Worm (Caenorhabditis elegans) whole organism, L3 larva: Measurements from ENCODE around the gene tra-1.
"Not testable (repeated sequence)": the region's sequence is repeated elsewhere in the genome, so short reads cannot be mapped to it uniquely, and the experiment has no call there.

Experiments used
- ZK546.5 ChIP-seq: sonication (generic microtip); optimal IDR thresholded peaks from 2 replicates; lab custom pipeline; 2017; ENCODE audit warnings: missing biosample characterization, missing genetic modification characterization
- aly-2 ChIP-seq: fragments of 150-350 bp; optimal IDR thresholded peaks from 2 replicates; lab custom pipeline; 2014; ENCODE audit warnings: missing biosample characterization, missing genetic modification characterization
- ama-1 ChIP-seq: fragments of 150-350 bp; optimal IDR thresholded peaks from 2 replicates; lab custom pipeline; 2018
- ceh-28 ChIP-seq: fragments of 150-350 bp; optimal IDR thresholded peaks from 2 replicates; lab custom pipeline; 2014; ENCODE audit warnings: missing biosample characterization, missing genetic modification reagents, missing genetic modification characterization
- ceh-82 ChIP-seq: fragments of 150-350 bp; optimal IDR thresholded peaks from 2 replicates; lab custom pipeline; 2014; ENCODE audit warnings: missing biosample characterization, missing genetic modification characterization
- ceh-9 ChIP-seq: sonication (generic microtip); optimal IDR thresholded peaks from 2 replicates; lab custom pipeline; 2018; ENCODE audit warnings: missing biosample characterization, missing genetic modification characterization
- daf-12 ChIP-seq: fragments of 150-350 bp; optimal IDR thresholded peaks from 2 replicates; lab custom pipeline; 2014; ENCODE audit warnings: missing biosample characterization, missing genetic modification reagents, missing genetic modification characterization
- egl-27 ChIP-seq: sonication (generic microtip); optimal IDR thresholded peaks from 4 replicates; lab custom pipeline; 2017; ENCODE audit warnings: missing biosample characterization, missing genetic modification reagents, missing genetic modification characterization
- egl-5 ChIP-seq: fragments of 150-350 bp; optimal IDR thresholded peaks from 2 replicates; lab custom pipeline; 2017; ENCODE audit warnings: missing biosample characterization, missing genetic modification reagents, missing genetic modification characterization, inconsistent platforms
- fkh-10 ChIP-seq: sonication (generic microtip); optimal IDR thresholded peaks from 2 replicates; lab custom pipeline; 2017; ENCODE audit warnings: missing biosample characterization, missing genetic modification reagents, missing genetic modification characterization
- hmg-11 ChIP-seq: sonication (generic microtip); optimal IDR thresholded peaks from 2 replicates; lab custom pipeline; 2016; ENCODE audit warnings: missing genetic modification characterization, missing compliant biosample characterization
- lin-15B ChIP-seq: fragments of 150-350 bp; optimal IDR thresholded peaks from 2 replicates; lab custom pipeline; 2014; ENCODE audit warnings: missing biosample characterization, missing genetic modification characterization
- lin-39 ChIP-seq: fragments of 150-350 bp; optimal IDR thresholded peaks from 2 replicates; lab custom pipeline; 2018; ENCODE audit warnings: missing biosample characterization, missing genetic modification reagents, missing genetic modification characterization
- mdl-1 ChIP-seq: fragments of 150-350 bp; optimal IDR thresholded peaks from 2 replicates; lab custom pipeline; 2014; ENCODE audit warnings: missing biosample characterization, missing genetic modification characterization
- mml-1 ChIP-seq: fragments of 150-350 bp; sonication (generic microtip); optimal IDR thresholded peaks from 3 replicates; lab custom pipeline; 2014; ENCODE audit warnings: missing biosample characterization, missing genetic modification characterization
- nfya-1 ChIP-seq: sonication (generic microtip); optimal IDR thresholded peaks from 2 replicates; lab custom pipeline; 2017; ENCODE audit warnings: missing genetic modification characterization, mild to moderate bottlenecking, missing compliant biosample characterization, antibody characterized with exemption, moderate library complexity; ENCODE audit not compliant: insufficient read depth
- nhr-23 ChIP-seq: fragments of 150-350 bp; optimal IDR thresholded peaks from 2 replicates; lab custom pipeline; 2014; ENCODE audit warnings: missing biosample characterization, missing genetic modification reagents, missing genetic modification characterization
- nhr-67 ChIP-seq: fragments of 150-350 bp; optimal IDR thresholded peaks from 2 replicates; lab custom pipeline; 2014; ENCODE audit warnings: missing biosample characterization, missing genetic modification characterization
- nhr-76 ChIP-seq: fragments of 150-350 bp; sonication (generic microtip); optimal IDR thresholded peaks from 5 replicates; lab custom pipeline; 2014; ENCODE audit warnings: missing biosample characterization, missing genetic modification characterization
- nhr-77 ChIP-seq: fragments of 150-350 bp; optimal IDR thresholded peaks from 2 replicates; lab custom pipeline; 2014; ENCODE audit warnings: missing biosample characterization, missing genetic modification characterization
- pha-4 ChIP-seq: fragments of 150-350 bp; optimal IDR thresholded peaks from 2 replicates; lab custom pipeline; 2014; ENCODE audit warnings: missing biosample characterization, missing genetic modification reagents, missing genetic modification characterization
- sea-2 ChIP-seq: fragments of 150-350 bp; sonication (generic microtip); optimal IDR thresholded peaks from 4 replicates; lab custom pipeline; 2014; ENCODE audit warnings: missing biosample characterization, missing genetic modification reagents, missing genetic modification characterization
- skn-1 ChIP-seq: fragments of 150-350 bp; optimal IDR thresholded peaks from 2 replicates; lab custom pipeline; 2014; ENCODE audit warnings: missing biosample characterization, missing genetic modification characterization
- snpc-4 ChIP-seq: fragments of 150-350 bp; optimal IDR thresholded peaks from 2 replicates; lab custom pipeline; 2014; ENCODE audit warnings: missing biosample characterization, missing genetic modification characterization
- tbx-2 ChIP-seq: sonication (generic microtip); optimal IDR thresholded peaks from 2 replicates; lab custom pipeline; 2016; ENCODE audit warnings: mild to moderate bottlenecking, missing genetic modification characterization, missing compliant biosample characterization
- unc-39 ChIP-seq: sonication (generic microtip); optimal IDR thresholded peaks from 4 replicates; lab custom pipeline; 2017; ENCODE audit warnings: missing biosample characterization, missing genetic modification characterization
- zag-1 ChIP-seq: fragments of 150-350 bp; optimal IDR thresholded peaks from 2 replicates; lab custom pipeline; 2014; ENCODE audit warnings: missing biosample characterization, missing genetic modification characterization
- ztf-4 ChIP-seq: fragments of 150-350 bp; optimal IDR thresholded peaks from 2 replicates; lab custom pipeline; 2014; ENCODE audit warnings: missing biosample characterization, missing genetic modification characterization

Gene tra-1

DNA sequence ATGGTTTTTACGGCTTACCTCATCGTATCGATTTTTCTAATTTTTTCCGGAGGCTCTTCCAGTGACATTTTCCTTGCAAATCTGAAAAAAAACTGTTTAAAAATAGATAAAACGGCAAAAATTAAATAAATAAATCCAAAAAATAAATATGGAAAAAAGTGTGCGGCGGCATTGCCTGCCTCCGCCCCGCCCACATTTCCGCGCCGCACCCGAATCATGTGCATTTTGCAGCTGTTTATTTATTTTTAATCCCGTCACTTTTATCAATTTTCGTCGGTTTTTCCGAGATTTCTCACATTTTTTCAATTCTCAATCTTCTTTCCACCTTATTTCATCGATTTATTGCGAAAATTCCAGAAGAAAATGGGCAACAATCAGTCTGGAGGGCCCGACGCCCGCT, 41.8 kb upstream of the tra-1 start, which contains the start of the genes Y47D3A.14 and aakb-2:
Gene Y47D3A.14, minus strand, starts transcription at position 81 of the 400 bp plus-strand sequence.
Gene aakb-2, plus strand, starts transcription at position 356 of the 400 bp plus-strand sequence.
- TF ChIP-seq aly-2, result no peak
- peak; percentile 19 for TF ChIP-seq lin-39 (tag; lab: Kevin White, UChicago)
- peak; percentile 87 for TF ChIP-seq pha-4 (tag; lab: Kevin White, UChicago)
- TF ChIP-seq daf-12, result no peak
- peak; percentile 4 for TF ChIP-seq skn-1 (tag; lab: Kevin White, UChicago)
- TF ChIP-seq egl-5 (tag; lab: Kevin White, UChicago), result no peak
- no peak for TF ChIP-seq unc-39 (tag; lab: Kevin White, UChicago)
- peak; percentile 86 for TF ChIP-seq hmg-11
- no peak for TF ChIP-seq nhr-76 (tag; lab: Kevin White, UChicago)
- TF ChIP-seq ama-1, result peak; percentile 43
- no peak for TF ChIP-seq egl-27
- TF ChIP-seq ztf-4 (tag; lab: Kevin White, UChicago), result no peak
- peak; percentile 60 for TF ChIP-seq snpc-4 (tag; lab: Kevin White, UChicago)
- peak; percentile 78 for TF ChIP-seq nfya-1 (tag; lab: Kevin White, UChicago)
- TF ChIP-seq ZK546.5, result no peak
- peak; percentile 16 for TF ChIP-seq nhr-23 (tag; lab: Kevin White, UChicago)
- peak; percentile 18 for TF ChIP-seq lin-15B (tag; lab: Kevin White, UChicago)
- no peak for TF ChIP-seq ceh-9 (tag; lab: Kevin White, UChicago)

DNA sequence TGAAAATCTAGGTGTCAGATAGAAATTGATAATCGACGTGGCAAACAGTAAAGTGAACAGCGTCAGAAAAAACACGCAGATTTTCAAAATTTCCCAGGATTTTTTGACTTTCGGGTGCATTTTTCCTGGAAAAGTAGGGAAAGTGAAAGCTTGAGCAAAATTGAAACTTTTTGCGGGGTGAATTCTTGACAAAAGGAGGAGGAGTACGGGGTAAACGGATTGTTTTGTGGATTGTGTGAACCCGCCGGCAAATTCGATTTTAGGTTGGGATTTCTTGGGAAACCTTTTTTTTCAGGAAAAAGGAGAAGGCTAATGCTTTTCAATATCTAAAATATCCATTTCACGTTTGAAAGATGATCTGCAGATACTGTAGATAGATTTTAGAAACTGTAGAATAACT, 39.7 kb upstream of the tra-1 start, which contains the start of gene Y47D3A.34:
Gene Y47D3A.34, minus strand, starts transcription at position 120 of the 400 bp plus-strand sequence.
- TF ChIP-seq fkh-10 (peak; percentile 85), nhr-76 (tag; lab: Kevin White, UChicago) (no peak)

DNA sequence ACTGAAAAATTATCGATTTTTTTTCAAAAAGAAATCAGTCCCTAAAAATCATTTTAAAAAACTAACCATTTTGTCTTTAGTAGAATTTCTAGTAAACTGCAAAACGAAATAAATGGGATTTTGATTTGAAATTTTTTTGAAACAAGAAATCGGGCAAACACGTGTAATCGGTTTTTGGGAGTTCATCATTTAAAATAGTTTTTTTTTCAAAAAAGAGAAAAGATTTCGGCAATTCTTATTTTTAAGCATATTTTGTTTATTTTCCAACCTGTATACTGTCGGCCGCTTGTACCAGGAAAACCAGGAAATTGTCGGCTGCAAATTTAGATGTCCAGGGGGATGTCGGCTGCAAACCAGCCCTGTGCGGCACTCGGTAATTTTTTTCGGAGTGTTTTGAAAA, 37.0 kb upstream of the tra-1 start, which contains the start of gene elo-8:
Gene elo-8, minus strand, starts transcription at position 101 of the 400 bp plus-strand sequence.
- TF ChIP-seq ceh-9 (tag; lab: Kevin White, UChicago) (no peak), tbx-2 (tag; lab: Kevin White, UChicago) (no peak), mdl-1 (tag; lab: Kevin White, UChicago) (no peak)

DNA sequence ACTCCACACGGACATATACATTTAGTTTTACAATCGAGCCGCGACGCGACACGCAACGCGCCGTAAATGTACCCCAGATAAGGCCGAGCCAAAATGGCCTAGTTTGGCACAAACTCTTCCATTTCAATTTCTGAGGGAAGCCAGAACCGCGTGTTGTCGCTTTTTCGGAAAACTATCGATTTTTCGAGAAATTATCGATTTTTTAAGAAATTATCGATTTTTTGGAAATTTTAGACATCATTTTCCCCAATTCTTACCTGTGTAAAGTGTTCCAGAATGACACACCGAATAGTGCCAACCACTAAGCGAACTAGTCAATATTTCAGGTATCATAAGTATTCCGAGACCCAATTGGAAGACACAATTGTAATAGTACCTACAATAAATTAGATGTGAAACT, 36.4 kb upstream of the tra-1 start:
- TF ChIP-seq ceh-28 (tag; lab: Kevin White, UChicago), result peak; percentile 31
- TF ChIP-seq daf-12, result no peak

DNA sequence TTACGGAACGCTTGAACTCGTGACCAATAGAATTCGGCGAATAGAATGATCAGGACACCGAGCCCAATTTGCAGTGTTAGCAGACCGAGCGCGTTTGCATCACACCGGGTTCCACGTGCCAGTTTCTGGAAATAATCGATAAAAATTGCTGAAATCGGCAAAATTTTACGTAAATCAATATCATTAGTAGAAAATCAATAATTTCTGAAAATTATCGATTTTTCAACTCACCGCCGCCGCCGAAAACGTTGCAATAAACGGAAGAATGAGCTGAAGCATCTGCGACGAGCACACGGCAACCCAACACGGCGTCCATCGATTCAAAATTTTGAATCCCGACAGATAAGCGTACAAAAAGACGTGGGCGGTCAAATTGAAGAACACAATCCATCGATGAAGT, 35.6 kb upstream of the tra-1 start:
- TF ChIP-seq egl-27 (no peak), ceh-28 (tag; lab: Kevin White, UChicago) (peak; percentile 38), nhr-67 (tag; lab: Kevin White, UChicago) (no peak), zag-1 (no peak), mml-1 (no peak)

DNA sequence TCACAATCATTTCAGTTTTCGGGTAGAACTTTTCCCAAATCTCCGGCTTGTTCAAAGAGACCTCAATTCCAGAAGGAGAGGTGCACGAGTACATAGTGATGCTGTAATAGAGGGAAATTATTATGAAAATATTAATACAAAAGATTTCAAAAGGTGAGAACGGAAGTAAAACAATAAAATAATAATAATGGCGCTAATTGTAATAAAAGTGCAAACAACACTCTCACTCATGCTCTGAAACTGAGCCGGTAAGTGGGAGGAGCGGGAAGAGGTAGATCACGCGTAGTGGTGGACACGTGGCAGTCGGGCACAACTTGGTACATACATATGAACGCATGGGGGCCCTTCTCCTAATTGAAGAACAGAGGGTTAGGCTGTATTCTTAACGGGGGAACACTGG, 32.0 kb upstream of the tra-1 start, which contains the start of gene tbx-37:
Gene tbx-37, minus strand, starts transcription at position 101 of the 400 bp plus-strand sequence.
- no peak for TF ChIP-seq ceh-82 (tag; lab: Kevin White, UChicago)
- TF ChIP-seq snpc-4 (tag; lab: Kevin White, UChicago), result no peak
- TF ChIP-seq ztf-4 (tag; lab: Kevin White, UChicago), result no peak
- TF ChIP-seq zag-1, result no peak
- TF ChIP-seq, all 47 proteins: peak for 0

- TF ChIP-seq unc-39 (tag; lab: Kevin White, UChicago); aly-2; nhr-77: not testable (repeated sequence)
These were observed 29.0 kb upstream of the tra-1 start, which contains the start of gene Y47D3A.13 for ce11 chrIII:11224006-11224405. TSS of gene Y47D3A.13 (minus strand) at chrIII:11224106.

- TF ChIP-seq tbx-2 (tag; lab: Kevin White, UChicago), result no peak
- TF ChIP-seq ceh-28 (tag; lab: Kevin White, UChicago), result peak; percentile 99
- TF ChIP-seq aly-2, result no peak
- no peak for TF ChIP-seq sea-2
These were observed 26.7 kb upstream of the tra-1 start for ce11 chrIII:11221583-11222191.
